Worm (Caenorhabditis elegans) whole organism, L4 larva: Measurements from ENCODE around the gene sru-35.

ENCODE experiments used
- D1046.2 ChIP-seq: fragments of 200-800 bp; sonication (Bioruptor generic); IDR thresholded peaks from 2 replicates; pipeline ENCODE4 v1.3.6; 2022; ENCODE audit warnings: missing genetic modification characterization, missing compliant biosample characterization
- F26F4.8 ChIP-seq: fragments of 200-800 bp; sonication (Bioruptor generic); conservative IDR thresholded peaks from 2 replicates; pipeline ENCODE4 v1.3.6; 2022; ENCODE audit warnings: missing genetic modification characterization, missing compliant biosample characterization
- F37D6.2 ChIP-seq: sonication (generic microtip); optimal IDR thresholded peaks from 2 replicates; lab custom pipeline; 2016; ENCODE audit warnings: mild to moderate bottlenecking, missing genetic modification characterization, missing compliant biosample characterization
- T20F7.1 ChIP-seq: fragments of 200-800 bp; sonication (Bioruptor generic); optimal IDR thresholded peaks from 2 replicates; lab custom pipeline; 2018; ENCODE audit warnings: mild to moderate bottlenecking, missing genetic modification characterization, missing compliant biosample characterization
- T26A8.4 ChIP-seq: fragments of 200-800 bp; sonication (Bioruptor generic); IDR thresholded peaks from 2 replicates; pipeline ENCODE4 v1.3.6; 2022; ENCODE audit warnings: missing genetic modification characterization, missing compliant biosample characterization
- Y75B8A.6 ChIP-seq: fragments of 200-800 bp; sonication (Bioruptor generic); IDR thresholded peaks from 2 replicates; pipeline ENCODE4 v1.3.6; 2022; ENCODE audit warnings: missing genetic modification reagents, missing genetic modification characterization, missing compliant biosample characterization
- aly-2 ChIP-seq: sonication (generic microtip); optimal IDR thresholded peaks from 2 replicates; lab custom pipeline; 2018; ENCODE audit warnings: missing biosample characterization, missing genetic modification characterization
- ama-1 ChIP-seq: fragments of 150-350 bp; optimal IDR thresholded peaks from 2 replicates; lab custom pipeline; 2014; ENCODE audit warnings: inconsistent platforms, mixed read lengths
- arid-1 ChIP-seq: fragments of 200-800 bp; sonication (Bioruptor generic); conservative IDR thresholded peaks from 2 replicates; pipeline ENCODE4 v1.3.6; 2022; ENCODE audit warnings: missing genetic modification reagents, missing genetic modification characterization, missing compliant biosample characterization
- ceh-20 ChIP-seq: fragments of 200-800 bp; sonication (Bioruptor generic); IDR thresholded peaks from 2 replicates; pipeline ENCODE4 v1.3.6; 2022; ENCODE audit warnings: missing genetic modification reagents, missing genetic modification characterization, missing compliant biosample characterization
- ceh-28 ChIP-seq: fragments of 150-350 bp; optimal IDR thresholded peaks from 2 replicates; lab custom pipeline; 2014; ENCODE audit warnings: missing biosample characterization, missing genetic modification reagents, missing genetic modification characterization
- ceh-32 ChIP-seq: sonication (generic microtip); optimal IDR thresholded peaks from 2 replicates; lab custom pipeline; 2016; ENCODE audit warnings: mild to moderate bottlenecking, missing genetic modification characterization, missing compliant biosample characterization; ENCODE audit not compliant: poor library complexity
- ceh-44 ChIP-seq: fragments of 200-800 bp; sonication (Bioruptor generic); IDR thresholded peaks from 2 replicates; pipeline ENCODE4 v1.3.6; 2022; ENCODE audit warnings: missing genetic modification reagents, missing genetic modification characterization, missing compliant biosample characterization
- ceh-62 ChIP-seq: sonication (generic microtip); optimal IDR thresholded peaks from 2 replicates; lab custom pipeline; 2017; ENCODE audit warnings: missing biosample characterization, missing genetic modification characterization
- cey-2 ChIP-seq: sonication (generic microtip); optimal IDR thresholded peaks from 3 replicates; lab custom pipeline; 2017; ENCODE audit warnings: missing genetic modification characterization, mild to moderate bottlenecking, missing compliant biosample characterization, antibody characterized with exemption, borderline replicate concordance; ENCODE audit not compliant: insufficient read depth
- daf-16 ChIP-seq, 3 experiments: sonication (generic microtip); optimal IDR thresholded peaks; 2 replicates each; lab custom pipeline; 2016 to 2017; ENCODE audit warnings: missing genetic modification characterization in 3 of 3, missing genetic modification reagents in 3 of 3, mild to moderate bottlenecking in 2 of 3, missing compliant biosample characterization in 2 of 3, missing biosample characterization in 1 of 3, moderate library complexity in 1 of 3
- daf-8 ChIP-seq: fragments of 200-800 bp; sonication (Bioruptor generic); IDR thresholded peaks from 2 replicates; pipeline ENCODE4 v1.3.6; 2022; ENCODE audit warnings: missing genetic modification characterization, missing compliant biosample characterization
- dmd-6 ChIP-seq: fragments of 200-800 bp; sonication (Bioruptor generic); IDR thresholded peaks from 2 replicates; pipeline ENCODE4 v1.3.6; 2022; ENCODE audit warnings: missing genetic modification reagents, missing genetic modification characterization, missing compliant biosample characterization
- dpl-1 ChIP-seq: fragments of 150-350 bp; optimal IDR thresholded peaks from 2 replicates; lab custom pipeline; 2014; ENCODE audit warnings: missing biosample characterization, missing genetic modification reagents, missing genetic modification characterization
- duxl-1 ChIP-seq: sonication (generic microtip); optimal IDR thresholded peaks from 2 replicates; lab custom pipeline; 2016; ENCODE audit warnings: mild to moderate bottlenecking, missing genetic modification characterization, moderate library complexity, missing compliant biosample characterization; ENCODE audit not compliant: poor library complexity
- egl-27 ChIP-seq: sonication (generic microtip); optimal IDR thresholded peaks from 3 replicates; lab custom pipeline; 2017; ENCODE audit warnings: missing biosample characterization, missing genetic modification reagents, missing genetic modification characterization
- hif-1 ChIP-seq, 2 experiments: sonication (generic microtip); optimal IDR thresholded peaks; 2 replicates each; lab custom pipeline; 2016 to 2017; ENCODE audit warnings: missing compliant biosample characterization in 2 of 2, missing genetic modification characterization in 2 of 2, missing genetic modification reagents in 2 of 2, missing genotype in 2 of 2, mild to moderate bottlenecking in 1 of 2
- hlh-11 ChIP-seq: fragments of 200-800 bp; sonication (Bioruptor generic); optimal IDR thresholded peaks from 2 replicates; lab custom pipeline; 2018; ENCODE audit warnings: mild to moderate bottlenecking, missing genetic modification characterization, missing compliant biosample characterization
- lim-7 ChIP-seq: fragments of 200-800 bp; sonication (Bioruptor generic); IDR thresholded peaks from 2 replicates; pipeline ENCODE4 v1.3.6; 2022; ENCODE audit warnings: missing genetic modification characterization, missing compliant biosample characterization
- lin-13 ChIP-seq: fragments of 150-350 bp; optimal IDR thresholded peaks from 2 replicates; lab custom pipeline; 2014; ENCODE audit warnings: missing biosample characterization, missing genetic modification reagents, missing genetic modification characterization
- lin-15B ChIP-seq: fragments of 150-350 bp; sonication (generic microtip); optimal IDR thresholded peaks from 3 replicates; lab custom pipeline; 2014; ENCODE audit warnings: missing biosample characterization, missing genetic modification characterization
- lsy-2 ChIP-seq, 2 experiments: fragments of 150-350 bp in 1 of 2; sonication (generic microtip) in 1 of 2; optimal IDR thresholded peaks; 2 replicates each; lab custom pipeline; 2014 to 2017; ENCODE audit warnings: missing biosample characterization in 2 of 2, missing genetic modification characterization in 2 of 2
- madf-9 ChIP-seq: fragments of 200-800 bp; sonication (Bioruptor generic); conservative IDR thresholded peaks from 2 replicates; pipeline ENCODE4 v1.3.6; 2022; ENCODE audit warnings: missing genetic modification reagents, missing genetic modification characterization, missing compliant biosample characterization
- mdl-1 ChIP-seq, 2 experiments: fragments of 150-350 bp in 1 of 2; sonication (generic microtip) in 1 of 2; optimal IDR thresholded peaks; 2 replicates each; lab custom pipeline; 2014 to 2017; ENCODE audit warnings: missing biosample characterization in 2 of 2, missing genetic modification characterization in 2 of 2
- mdt-29 ChIP-seq: fragments of 200-800 bp; sonication (Bioruptor generic); IDR thresholded peaks from 2 replicates; pipeline ENCODE4 v1.3.6; 2022; ENCODE audit warnings: missing genetic modification reagents, missing genetic modification characterization, missing compliant biosample characterization
- mep-1 ChIP-seq: fragments of 150-350 bp; sonication (generic microtip); optimal IDR thresholded peaks from 3 replicates; lab custom pipeline; 2014; ENCODE audit warnings: missing biosample characterization, missing genetic modification characterization
- mxl-3 ChIP-seq: fragments of 200-800 bp; sonication (Bioruptor generic); optimal IDR thresholded peaks from 2 replicates; lab custom pipeline; 2018; ENCODE audit warnings: mild to moderate bottlenecking, missing genetic modification characterization, missing compliant biosample characterization
- nhr-10 ChIP-seq: fragments of 150-350 bp; optimal IDR thresholded peaks from 2 replicates; lab custom pipeline; 2014; ENCODE audit warnings: missing biosample characterization, missing genetic modification characterization
- nhr-111 ChIP-seq: fragments of 200-800 bp; sonication (Bioruptor generic); optimal IDR thresholded peaks from 2 replicates; lab custom pipeline; 2018; ENCODE audit warnings: mild to moderate bottlenecking, missing genetic modification characterization, missing compliant biosample characterization
- nhr-76 ChIP-seq: fragments of 150-350 bp; optimal IDR thresholded peaks from 2 replicates; lab custom pipeline; 2014; ENCODE audit warnings: missing biosample characterization, missing genetic modification characterization
- pqm-1 ChIP-seq: sonication (generic microtip); optimal IDR thresholded peaks from 2 replicates; lab custom pipeline; 2017; ENCODE audit warnings: missing biosample characterization, missing genetic modification characterization
- rbr-2 ChIP-seq: sonication (generic microtip); optimal IDR thresholded peaks from 2 replicates; lab custom pipeline; 2016; ENCODE audit warnings: missing genotype, missing genetic modification characterization, missing compliant biosample characterization
- sdz-12 ChIP-seq: fragments of 200-800 bp; sonication (Bioruptor generic); optimal IDR thresholded peaks from 2 replicates; lab custom pipeline; 2018; ENCODE audit warnings: mild to moderate bottlenecking, missing genetic modification characterization, missing compliant biosample characterization
- snpc-1.2 ChIP-seq: fragments of 200-800 bp; sonication (Bioruptor generic); IDR thresholded peaks from 2 replicates; pipeline ENCODE4 v1.3.6; 2022; ENCODE audit warnings: missing genetic modification reagents, missing genetic modification characterization, missing compliant biosample characterization
- snpc-4 ChIP-seq: fragments of 150-350 bp; optimal IDR thresholded peaks from 2 replicates; lab custom pipeline; 2014; ENCODE audit warnings: missing biosample characterization, missing genetic modification characterization
- spr-1 ChIP-seq: sonication (generic microtip); optimal IDR thresholded peaks from 2 replicates; lab custom pipeline; 2016; ENCODE audit warnings: mild to moderate bottlenecking, missing genetic modification characterization, missing compliant biosample characterization
- tag-97 ChIP-seq: fragments of 200-800 bp; sonication (Bioruptor generic); IDR thresholded peaks from 2 replicates; pipeline ENCODE4 v1.3.6; 2022; ENCODE audit warnings: missing genetic modification characterization, missing compliant biosample characterization
- unc-62 ChIP-seq, 3 experiments: fragments of 150-350 bp in 1 of 3; sonication (generic microtip); optimal IDR thresholded peaks in 2 of 3; peaks in 1 of 3; 1 replicate in 1 of 3; 2 replicates in 2 of 3; lab custom pipeline; 2014 to 2017; ENCODE audit warnings: missing biosample characterization in 3 of 3, missing genetic modification characterization in 3 of 3, missing genetic modification reagents in 3 of 3, missing genotype in 1 of 3
- vab-7 ChIP-seq: fragments of 200-800 bp; sonication (Bioruptor generic); IDR thresholded peaks from 2 replicates; pipeline ENCODE4 v1.3.6; 2022; ENCODE audit warnings: missing genetic modification reagents, missing genetic modification characterization, missing compliant biosample characterization
- zag-1 ChIP-seq: fragments of 150-350 bp; optimal IDR thresholded peaks from 2 replicates; lab custom pipeline; 2014; ENCODE audit warnings: missing biosample characterization, missing genetic modification characterization
- ztf-7 ChIP-seq: fragments of 150-350 bp; optimal IDR thresholded peaks from 2 replicates; lab custom pipeline; 2014; ENCODE audit warnings: missing biosample characterization, missing genetic modification characterization

Gene sru-35

ce11 chrIV:8794895-8795665, 5.0 kb upstream of the sru-35 start (continued):
- TF ChIP-seq T20F7.1 (GFP tag; lab: Kevin White, UChicago) (peak; percentile 86), hif-1 (tag; optimal IDR thresholded peaks at IDR 0.05; lab: Kevin White, UChicago) (peak; percentile 16 to 90), nhr-111 (GFP tag; lab: Kevin White, UChicago) (no peak), aly-2 (no peak), dmd-6 (GFP tag; lab: Robert Waterston, UW) (peak; percentile 93), mdl-1 (tag; optimal IDR thresholded peaks at IDR 0.05; lab: Kevin White, UChicago) (peak; percentile 73 to 97), tag-97 (GFP tag; lab: Robert Waterston, UW) (no peak), madf-9 (GFP tag; lab: Robert Waterston, UW) (0 out of 2 replicates have a peak, but pooled peaks have one; percentile 3), vab-7 (GFP tag; lab: Robert Waterston, UW) (peak; percentile 35; the same call in 1 of the 2 replicates)

- TF ChIP-seq lin-15B (tag; lab: Kevin White, UChicago) (no peak), nhr-10 (no peak), daf-8 (GFP tag; lab: Robert Waterston, UW) (no peak), rbr-2 (no peak), lim-7 (GFP tag; lab: Robert Waterston, UW) (no peak), dpl-1 (GFP tag; lab: Kevin White, UChicago) (no peak), lsy-2 (tag; optimal IDR thresholded peaks at IDR 0.05; lab: Kevin White, UChicago) (peak in 1 of 2 experiments; percentile 19), mdt-29 (GFP tag; lab: Robert Waterston, UW) (no peak), ceh-44 (GFP tag; lab: Robert Waterston, UW) (no peak), ceh-20 (GFP tag; lab: Robert Waterston, UW) (peak; percentile 27; the same call in 1 of the 2 replicates), zag-1 (tag; lab: Kevin White, UChicago) (no peak), ceh-28 (tag; lab: Kevin White, UChicago) (no peak), daf-16 (GFP tag; optimal IDR thresholded peaks at IDR 0.05; lab: Kevin White, UChicago) (no peak), daf-16 (tag; optimal IDR thresholded peaks at IDR 0.05; lab: Kevin White, UChicago) (peak; percentile 26), arid-1 (GFP tag; lab: Robert Waterston, UW) (no peak), D1046.2 (GFP tag; lab: Robert Waterston, UW) (no peak), F37D6.2 (tag; lab: Kevin White, UChicago) (no peak), lin-13 (GFP tag; lab: Kevin White, UChicago) (no peak), Y75B8A.6 (GFP tag; lab: Robert Waterston, UW) (no peak), T26A8.4 (GFP tag; lab: Robert Waterston, UW) (no peak), F26F4.8 (GFP tag; lab: Robert Waterston, UW) (no peak), mxl-3 (peak; percentile 80), pqm-1 (tag; lab: Kevin White, UChicago) (peak; percentile 80), vab-7 (GFP tag; lab: Robert Waterston, UW) (no peak), ama-1 (lab: Kevin White, UChicago) (no peak), hif-1 (tag; optimal IDR thresholded peaks at IDR 0.05; lab: Kevin White, UChicago) (no peak), snpc-1.2 (GFP tag; lab: Robert Waterston, UW) (no peak), mep-1 (tag; lab: Kevin White, UChicago) (no peak), T20F7.1 (GFP tag; lab: Kevin White, UChicago) (no peak), ceh-32 (tag; lab: Kevin White, UChicago) (no peak), hlh-11 (tag; lab: Kevin White, UChicago) (peak; percentile 85), ztf-7 (tag; lab: Kevin White, UChicago) (no peak), cey-2 (tag; lab: Kevin White, UChicago) (no peak), tag-97 (GFP tag; lab: Robert Waterston, UW) (no peak), sdz-12 (GFP tag; lab: Kevin White, UChicago) (no peak), nhr-76 (tag; lab: Kevin White, UChicago) (no peak), snpc-4 (no peak), egl-27 (tag; lab: Kevin White, UChicago) (no peak), ceh-62 (no peak), duxl-1 (tag; lab: Kevin White, UChicago) (no peak), unc-62 (GFP tag; optimal IDR thresholded peaks at IDR 0.05 in 1 of 2; lab: Kevin White, UChicago) (peak in 1 of 2 experiments; percentile 97), unc-62 (tag; optimal IDR thresholded peaks at IDR 0.05; lab: Kevin White, UChicago) (no peak), spr-1 (tag; lab: Kevin White, UChicago) (no peak)
Measured at ce11 chrIV:8793223-8793622, 3.2 kb upstream of the sru-35 start.
